Fruit fly (Drosophila melanogaster): ENCODE results near the gene cDIP.
A peak's percentile ranks its signal among the peaks of the same experiment; 100 is the strongest.

cDIP gene

dm6 chr3R:21206327-21206728 lies 45.4 kb upstream of the cDIP start (continued):
- TF ChIP-seq klu (GFP tag; IDR thresholded peaks at IDR 0.05), result no peak
- no peak for TF ChIP-seq CG5245 (GFP tag; optimal IDR thresholded peaks at IDR 0.05)
- peak; percentile 1 for TF ChIP-seq cato (GFP tag; optimal IDR thresholded peaks at IDR 0.05; ENCODE audit: borderline replicate concordance)
- no peak for TF ChIP-seq Nf-YA (GFP tag; IDR thresholded peaks at IDR 0.05)
- no peak for TF ChIP-seq Atf6 (GFP tag; IDR thresholded peaks at IDR 0.05)
- TF ChIP-seq ato (GFP tag; IDR thresholded peaks at IDR 0.05; ENCODE audit: partially characterized antibody), result no peak
- TF ChIP-seq nau (GFP tag; optimal IDR thresholded peaks at IDR 0.05), result no peak
- TF ChIP-seq CG12391 (tag; optimal IDR thresholded peaks at IDR 0.05), result peak; percentile 65
- no peak for TF ChIP-seq Hand (GFP tag; optimal IDR thresholded peaks at IDR 0.05)
- peak; percentile 50 for TF ChIP-seq phol (tag; optimal IDR thresholded peaks at IDR 0.05)
- no peak for TF ChIP-seq CG18764 (GFP tag; optimal IDR thresholded peaks at IDR 0.05)
- TF ChIP-seq bab2 (GFP tag; optimal IDR thresholded peaks at IDR 0.05), result no peak
- no peak for TF ChIP-seq Sry-β (GFP tag; optimal IDR thresholded peaks at IDR 0.05)
- TF ChIP-seq rib (GFP tag; IDR thresholded peaks at IDR 0.05), result no peak
- TF ChIP-seq CG17568 (GFP tag; optimal IDR thresholded peaks at IDR 0.05), result no peak
- TF ChIP-seq dimm (GFP tag; IDR thresholded peaks at IDR 0.05), result no peak
- TF ChIP-seq CG12104 (GFP tag; optimal IDR thresholded peaks at IDR 0.05), result no peak
- no peak for TF ChIP-seq GATAe (GFP tag; conservative IDR thresholded peaks at IDR 0.05)
- no peak for TF ChIP-seq slp2 (GFP tag; optimal IDR thresholded peaks at IDR 0.05)
- TF ChIP-seq CG15011 (GFP tag; optimal IDR thresholded peaks at IDR 0.05), result no peak
- no peak for TF ChIP-seq btn (GFP tag; optimal IDR thresholded peaks at IDR 0.05)
- no peak for TF ChIP-seq CG10565 (GFP tag; optimal IDR thresholded peaks at IDR 0.05)
- no peak for TF ChIP-seq CG11247 (GFP tag; IDR thresholded peaks at IDR 0.05)
- TF ChIP-seq chm (GFP tag; IDR thresholded peaks at IDR 0.05), result no peak
- TF ChIP-seq NfI (GFP tag; optimal IDR thresholded peaks at IDR 0.05), result no peak
- TF ChIP-seq PHDP (tag; optimal IDR thresholded peaks at IDR 0.05), result peak; percentile 57
- no peak for TF ChIP-seq CG31388 (GFP tag; optimal IDR thresholded peaks at IDR 0.05)
- no peak for TF ChIP-seq CG17912 (GFP tag; optimal IDR thresholded peaks at IDR 0.05)
- TF ChIP-seq gro (GFP tag; optimal IDR thresholded peaks at IDR 0.05), result no peak
- TF ChIP-seq org-1 (GFP tag; optimal IDR thresholded peaks at IDR 0.05), result no peak

dm6 chr3R:21205680-21206326 lies 44.9 kb upstream of the cDIP start:
- TF ChIP-seq dimm (GFP tag; IDR thresholded peaks at IDR 0.05) (no peak), Oli (tag; optimal IDR thresholded peaks at IDR 0.05) (peak; percentile 49), Xbp1 (GFP tag; optimal IDR thresholded peaks at IDR 0.05) (peak; percentile 36), CG10366 (GFP tag; IDR thresholded peaks at IDR 0.05) (0 out of 2 replicates have a peak, but pooled peaks have one; percentile 12), Vsx1 (GFP tag; optimal IDR thresholded peaks at IDR 0.05) (peak; percentile 13), HLH3B (GFP tag; IDR thresholded peaks at IDR 0.05) (peak; percentile 50; the same call in 1 of the 2 replicates), bab2 (GFP tag; optimal IDR thresholded peaks at IDR 0.05) (no peak), Sox100B (GFP tag; optimal IDR thresholded peaks at IDR 0.05) (peak; percentile 58), TFAM (GFP tag; optimal IDR thresholded peaks at IDR 0.05) (no peak), CG17612 (GFP tag; IDR thresholded peaks at IDR 0.05) (no peak), Pdp1 (GFP tag; optimal IDR thresholded peaks at IDR 0.05) (peak in 1 of 2 experiments; percentile 41), Sry-δ (GFP tag; optimal IDR thresholded peaks at IDR 0.05) (no peak), slbo (GFP tag; IDR thresholded peaks at IDR 0.05) (no peak), CG12071 (GFP tag; optimal IDR thresholded peaks at IDR 0.05) (no peak), CG13624 (GFP tag; optimal IDR thresholded peaks at IDR 0.05) (no peak), Mrtf (GFP tag; IDR thresholded peaks at IDR 0.05) (peak; percentile 21; the same call in 1 of the 3 replicates), wdn (GFP tag; IDR thresholded peaks at IDR 0.05) (no peak), CG3065 (GFP tag; optimal IDR thresholded peaks at IDR 0.05) (no peak), CG12659 (GFP tag; optimal IDR thresholded peaks at IDR 0.05) (peak; percentile 24), zf30C (GFP tag; optimal IDR thresholded peaks at IDR 0.05) (peak; percentile 37), Sry-β (GFP tag; optimal IDR thresholded peaks at IDR 0.05) (no peak), prd (optimal IDR thresholded peaks at IDR 0.05) (no peak), prd (GFP tag; IDR thresholded peaks at IDR 0.05) (peak; percentile 21; the same call in 1 of the 3 replicates), CG1024 (GFP tag; IDR thresholded peaks at IDR 0.05) (no peak)

Data from whole organism, embryonic.